Worm (Caenorhabditis elegans): ENCODE data around the gene Y57G11C.1147.

Y57G11C.1147 gene

DNA sequence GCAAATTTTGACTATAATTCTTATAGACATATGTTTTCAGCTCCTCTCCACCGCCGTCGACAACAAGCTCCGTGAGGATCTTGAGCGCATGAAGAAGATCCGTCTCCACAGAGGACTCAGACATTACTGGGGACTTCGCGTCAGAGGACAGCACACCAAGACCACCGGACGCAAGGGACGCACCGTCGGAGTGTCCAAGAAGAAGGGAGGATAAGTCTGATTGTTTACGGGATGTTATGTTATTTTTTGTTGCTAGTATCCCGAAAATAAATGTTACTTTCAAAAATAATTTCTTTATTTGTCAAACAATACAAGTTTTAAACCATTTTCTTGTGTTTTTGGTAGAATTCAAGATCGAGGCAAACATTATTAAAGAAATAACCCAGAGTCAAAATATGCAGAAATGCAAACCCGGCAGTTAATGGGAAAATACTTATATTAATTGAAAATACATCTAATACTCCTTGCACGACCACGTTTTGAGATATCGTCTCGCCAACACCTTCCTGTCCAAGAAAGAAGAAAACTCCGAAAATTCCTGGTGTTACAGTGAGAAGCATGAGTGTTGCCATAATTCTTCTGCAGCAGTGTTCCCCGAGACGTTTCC is 28.9 kb upstream of the Y57G11C.1147 start:
- TF ChIP-seq sea-1 (GFP tag; conservative IDR thresholded peaks at IDR 0.05) (no peak), flt-1 (GFP tag; IDR thresholded peaks at IDR 0.05) (no peak), tra-4 (tag; optimal IDR thresholded peaks at IDR 0.05) (no peak)

DNA sequence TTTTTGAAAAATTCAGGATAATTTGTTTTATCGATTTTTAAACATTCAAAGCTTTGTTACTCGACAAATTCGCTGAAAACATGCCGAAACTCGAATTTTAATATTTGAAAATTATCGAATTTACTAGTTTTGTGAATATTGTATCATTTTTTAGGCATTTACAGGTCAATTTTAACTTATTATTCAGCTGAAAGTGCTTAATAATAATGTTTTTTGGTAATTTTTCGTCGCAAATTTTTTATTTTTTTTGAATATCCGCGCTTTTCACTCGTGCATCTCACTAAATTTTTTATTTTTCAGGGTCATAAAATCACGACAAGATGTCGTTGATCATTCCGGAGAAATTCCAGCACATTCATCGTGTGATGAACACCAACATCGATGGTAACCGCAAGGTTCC is 28.1 kb upstream of the Y57G11C.1147 start, which contains the start of gene rps-18:
TSS of gene rps-18 (plus strand) at position 301 of the 400 bp plus-strand sequence.
- TF ChIP-seq hnd-1 (tag; optimal IDR thresholded peaks at IDR 0.05) (no peak), ceh-13 (GFP tag; optimal IDR thresholded peaks at IDR 0.05) (no peak)

DNA sequence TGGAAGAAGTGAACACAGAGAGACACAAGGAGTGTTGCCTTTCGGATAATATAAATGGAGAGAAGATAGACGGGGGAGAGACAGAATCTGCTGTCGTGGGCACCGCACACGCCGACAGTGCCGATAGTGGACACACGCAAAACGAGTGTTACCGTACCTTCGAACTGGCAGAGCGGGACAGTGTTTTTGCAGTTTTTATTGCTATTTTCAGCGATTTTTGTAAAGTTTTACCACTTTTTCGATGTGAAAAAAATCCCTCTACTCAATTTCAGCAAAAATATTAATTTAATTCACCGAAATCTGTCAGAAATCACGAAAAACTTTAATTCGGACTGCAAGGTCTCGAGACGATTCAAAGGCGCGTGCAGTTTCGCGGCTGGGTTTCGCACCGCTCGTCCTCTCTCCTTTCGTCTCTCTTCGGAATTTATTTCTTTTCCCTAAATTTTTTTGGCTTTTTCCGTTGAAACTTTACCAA is 27.6 kb upstream of the Y57G11C.1147 start, which contains the start of gene sec-61.A:
TSS of gene sec-61.A (minus strand) at position 387 of the 475 bp plus-strand sequence.
- peak; percentile 59 for TF ChIP-seq hmg-4 (GFP tag; optimal IDR thresholded peaks at IDR 0.05)
- TF ChIP-seq tbx-11 (GFP tag; IDR thresholded peaks at IDR 0.05), result no peak
- TF ChIP-seq sea-1 (GFP tag; conservative IDR thresholded peaks at IDR 0.05), result no peak
- peak; percentile 57 for TF ChIP-seq F13C5.2 (tag; optimal IDR thresholded peaks at IDR 0.05)
- TF ChIP-seq ets-7 (tag; optimal IDR thresholded peaks at IDR 0.05), result no peak

DNA sequence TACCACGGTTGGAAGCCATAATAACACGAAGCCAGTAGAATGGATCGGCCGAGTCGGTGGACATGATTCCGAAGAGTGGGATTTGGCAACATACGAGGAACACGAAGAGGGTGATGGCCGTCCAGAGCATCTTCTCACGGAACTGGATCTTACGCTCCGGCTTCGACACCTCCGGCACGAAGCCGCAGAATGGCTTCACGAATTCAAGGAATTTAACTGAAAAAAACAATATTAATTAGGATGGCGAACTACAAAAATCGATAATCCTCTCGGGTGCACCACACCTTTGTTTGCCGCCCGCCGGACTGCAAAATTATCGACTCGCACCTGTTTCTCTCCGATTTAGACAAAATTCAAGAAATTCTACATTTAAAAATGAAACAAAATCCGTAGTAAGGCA is 26.9 kb upstream of the Y57G11C.1147 start:
- TF ChIP-seq pes-1 (GFP tag; IDR thresholded peaks at IDR 0.05), result no peak
- no peak for TF ChIP-seq scrt-1 (GFP tag; IDR thresholded peaks at IDR 0.05)
- no peak for TF ChIP-seq hmbx-1 (tag; optimal IDR thresholded peaks at IDR 0.05)
- TF ChIP-seq tra-4 (tag; optimal IDR thresholded peaks at IDR 0.05), result no peak
- no peak for TF ChIP-seq ceh-36 (tag; optimal IDR thresholded peaks at IDR 0.05)
- no peak for TF ChIP-seq ama-1 (optimal IDR thresholded peaks at IDR 0.05)
- TF ChIP-seq sea-1 (GFP tag; conservative IDR thresholded peaks at IDR 0.05), result no peak
- no peak for TF ChIP-seq hmg-4 (GFP tag; optimal IDR thresholded peaks at IDR 0.05)
- no peak for TF ChIP-seq tbx-11 (GFP tag; IDR thresholded peaks at IDR 0.05)
- no peak for TF ChIP-seq hnd-1 (tag; optimal IDR thresholded peaks at IDR 0.05)
- no peak for TF ChIP-seq ceh-13 (GFP tag; optimal IDR thresholded peaks at IDR 0.05)
- no peak for TF ChIP-seq aly-1 (tag; optimal IDR thresholded peaks at IDR 0.05)
- TF ChIP-seq ets-7 (tag; optimal IDR thresholded peaks at IDR 0.05), result no peak
- TF ChIP-seq B0310.2 (tag; optimal IDR thresholded peaks at IDR 0.05), result no peak
- no peak for TF ChIP-seq F13C5.2 (tag; optimal IDR thresholded peaks at IDR 0.05)
- TF ChIP-seq tbx-37 (GFP tag; conservative IDR thresholded peaks at IDR 0.05), result no peak
- no peak for TF ChIP-seq flt-1 (GFP tag; IDR thresholded peaks at IDR 0.05)

DNA sequence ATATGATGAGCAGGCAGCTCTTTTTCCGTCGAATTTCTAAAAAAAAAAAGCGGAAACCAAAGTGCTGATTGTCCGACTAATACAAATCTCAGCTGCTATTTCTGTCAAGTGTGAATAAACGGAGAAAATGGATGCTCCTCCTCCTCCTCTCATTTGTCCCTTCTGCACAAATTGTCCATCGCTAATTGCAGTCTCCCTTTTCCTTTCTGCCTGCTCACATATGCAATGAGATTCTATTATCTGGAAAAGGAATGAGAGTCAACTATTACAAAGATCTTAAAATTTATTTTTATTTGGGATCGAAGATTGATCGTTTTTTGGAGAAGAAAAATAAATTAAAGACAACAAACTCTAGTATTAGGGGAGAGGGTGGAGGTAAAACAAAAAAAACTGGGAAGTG is 25.0 kb upstream of the Y57G11C.1147 start:
- TF ChIP-seq ama-1 (optimal IDR thresholded peaks at IDR 0.05) (peak; percentile 38), tra-4 (tag; optimal IDR thresholded peaks at IDR 0.05) (no peak), ets-7 (tag; optimal IDR thresholded peaks at IDR 0.05) (no peak)

DNA sequence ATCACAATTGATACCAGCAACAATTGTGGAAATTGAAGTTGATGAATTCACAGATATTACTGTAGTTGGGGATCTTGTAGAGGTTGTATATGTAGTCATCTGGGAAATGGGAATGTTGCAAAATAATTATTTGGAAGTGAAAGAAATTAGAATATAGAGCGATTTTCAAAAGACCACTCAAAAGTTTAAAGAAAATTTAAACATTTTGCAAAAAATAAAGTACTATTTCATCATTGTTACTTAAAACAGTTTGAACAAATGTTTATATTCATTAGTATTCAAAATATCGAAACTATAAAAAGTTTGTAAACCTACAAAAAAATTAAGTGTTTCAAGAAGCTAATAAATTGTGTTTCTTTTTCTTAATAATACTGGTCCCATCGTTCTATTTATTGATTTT is 19.0 kb upstream of the Y57G11C.1147 start, which contains the start of gene Y57G11C.46:
TSS of gene Y57G11C.46 (minus strand) at position 101 of the 400 bp plus-strand sequence.
- TF ChIP-seq tbx-37 (GFP tag; conservative IDR thresholded peaks at IDR 0.05), result no peak
- no peak for TF ChIP-seq hmg-4 (GFP tag; optimal IDR thresholded peaks at IDR 0.05)
- no peak for TF ChIP-seq aly-1 (tag; optimal IDR thresholded peaks at IDR 0.05)
- no peak for TF ChIP-seq tbx-11 (GFP tag; IDR thresholded peaks at IDR 0.05)
- no peak for TF ChIP-seq sea-1 (GFP tag; conservative IDR thresholded peaks at IDR 0.05)
- no peak for TF ChIP-seq F13C5.2 (tag; optimal IDR thresholded peaks at IDR 0.05)
- TF ChIP-seq tra-4 (tag; optimal IDR thresholded peaks at IDR 0.05), result no peak
- no peak for TF ChIP-seq ama-1 (optimal IDR thresholded peaks at IDR 0.05)
- no peak for TF ChIP-seq hnd-1 (tag; optimal IDR thresholded peaks at IDR 0.05)
- no peak for TF ChIP-seq flt-1 (GFP tag; IDR thresholded peaks at IDR 0.05)
- TF ChIP-seq ceh-13 (GFP tag; optimal IDR thresholded peaks at IDR 0.05), result no peak
- no peak for TF ChIP-seq ets-7 (tag; optimal IDR thresholded peaks at IDR 0.05)
- no peak for TF ChIP-seq ceh-36 (tag; optimal IDR thresholded peaks at IDR 0.05)
- TF ChIP-seq hmbx-1 (tag; optimal IDR thresholded peaks at IDR 0.05), result no peak

DNA sequence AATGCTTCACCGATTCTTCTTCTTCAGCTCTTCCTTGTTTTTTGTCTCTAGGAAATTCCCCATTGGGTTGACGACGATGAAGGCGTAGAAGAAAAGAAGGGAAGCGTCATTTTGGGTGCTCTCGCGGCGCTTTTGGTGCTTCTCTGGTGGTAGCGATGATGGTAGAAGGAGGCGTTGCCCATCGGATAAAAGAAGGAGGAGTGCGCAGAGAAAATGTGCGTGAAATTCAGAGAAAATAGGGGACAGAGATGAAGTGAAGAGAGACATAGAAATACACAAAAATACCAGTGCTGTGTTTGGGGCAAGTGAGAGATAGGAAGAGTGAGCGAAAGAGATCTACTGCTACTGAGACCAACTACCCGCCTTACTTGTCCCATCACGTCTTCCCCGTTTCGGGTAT is 9.6 kb upstream of the Y57G11C.1147 start, which contains the start of gene oig-5:
TSS of gene oig-5 (plus strand) at position 301 of the 400 bp plus-strand sequence.
- TF ChIP-seq hmbx-1 (tag; optimal IDR thresholded peaks at IDR 0.05) (no peak), scrt-1 (GFP tag; IDR thresholded peaks at IDR 0.05) (no peak), ama-1 (optimal IDR thresholded peaks at IDR 0.05) (no peak), tbx-11 (GFP tag; IDR thresholded peaks at IDR 0.05) (no peak), sea-1 (GFP tag; conservative IDR thresholded peaks at IDR 0.05) (no peak), aly-1 (tag; optimal IDR thresholded peaks at IDR 0.05) (no peak), B0310.2 (tag; optimal IDR thresholded peaks at IDR 0.05) (no peak), flt-1 (GFP tag; IDR thresholded peaks at IDR 0.05) (no peak), tbx-37 (GFP tag; conservative IDR thresholded peaks at IDR 0.05) (no peak), tra-4 (tag; optimal IDR thresholded peaks at IDR 0.05) (no peak), ceh-36 (tag; optimal IDR thresholded peaks at IDR 0.05) (no peak), pes-1 (GFP tag; IDR thresholded peaks at IDR 0.05) (no peak), ets-7 (tag; optimal IDR thresholded peaks at IDR 0.05) (no peak), hmg-4 (GFP tag; optimal IDR thresholded peaks at IDR 0.05) (no peak), F13C5.2 (tag; optimal IDR thresholded peaks at IDR 0.05) (no peak), ceh-13 (GFP tag; optimal IDR thresholded peaks at IDR 0.05) (no peak)

DNA sequence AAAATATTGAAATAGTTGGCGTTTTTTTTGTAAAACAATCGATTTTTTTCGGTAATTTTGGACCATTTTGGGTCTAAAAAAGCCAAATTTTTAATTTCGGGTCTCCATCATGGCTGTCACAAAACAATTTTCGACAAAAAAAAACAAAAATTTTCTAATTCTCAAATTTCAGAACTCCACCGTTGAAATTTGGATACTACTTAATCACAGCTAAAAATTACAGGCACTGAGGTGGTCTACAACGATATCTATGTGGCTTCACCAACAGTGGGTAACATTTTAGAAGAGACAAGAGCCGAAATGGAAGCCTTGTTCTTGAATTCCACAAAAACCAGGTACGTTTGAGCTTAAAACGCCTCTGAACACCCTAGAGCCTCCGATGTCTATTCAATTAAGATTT is 5.0 kb upstream of the Y57G11C.1147 start, which contains the start of gene Y57G11C.1142:
TSS of gene Y57G11C.1142 (plus strand) at position 301 of the 400 bp plus-strand sequence.
- TF ChIP-seq hmbx-1 (tag; optimal IDR thresholded peaks at IDR 0.05) (no peak), tbx-11 (GFP tag; IDR thresholded peaks at IDR 0.05) (no peak), ama-1 (optimal IDR thresholded peaks at IDR 0.05) (no peak), aly-1 (tag; optimal IDR thresholded peaks at IDR 0.05) (no peak), ceh-36 (tag; optimal IDR thresholded peaks at IDR 0.05) (no peak), ceh-13 (GFP tag; optimal IDR thresholded peaks at IDR 0.05) (no peak), flt-1 (GFP tag; IDR thresholded peaks at IDR 0.05) (no peak), hmg-4 (GFP tag; optimal IDR thresholded peaks at IDR 0.05) (no peak), tbx-37 (GFP tag; conservative IDR thresholded peaks at IDR 0.05) (no peak), hnd-1 (tag; optimal IDR thresholded peaks at IDR 0.05) (no peak), ets-7 (tag; optimal IDR thresholded peaks at IDR 0.05) (no peak), tra-4 (tag; optimal IDR thresholded peaks at IDR 0.05) (no peak)
